Fruit fly (Drosophila melanogaster) whole organism, prepupa: Measurements from ENCODE around the gene Alg13.

Source experiments
- CG3032 ChIP-seq: fragments of 200-800 bp; optimal IDR thresholded peaks from 2 replicates; lab custom pipeline; 2019; ENCODE audit warnings: missing biosample characterization, mild to moderate bottlenecking, missing genetic modification characterization, moderate library complexity
- CG3919 ChIP-seq: fragments of 200-800 bp; sonication (Bioruptor generic); optimal IDR thresholded peaks from 3 replicates; lab custom pipeline; 2016; ENCODE audit warnings: missing biosample characterization, missing genetic modification characterization
- CG4318 ChIP-seq: fragments of 200-800 bp; sonication (Bioruptor generic); optimal IDR thresholded peaks from 3 replicates; lab custom pipeline; 2017; ENCODE audit warnings: missing biosample characterization, mild to moderate bottlenecking, missing genetic modification characterization
- CG6854 ChIP-seq: fragments of 200-800 bp; sonication (Bioruptor generic); optimal IDR thresholded peaks from 2 replicates; lab custom pipeline; 2017; ENCODE audit warnings: missing biosample characterization, mild to moderate bottlenecking, missing genetic modification characterization
- CG7368 ChIP-seq: fragments of 200-800 bp; sonication (Bioruptor generic); optimal IDR thresholded peaks from 3 replicates; lab custom pipeline; 2016; ENCODE audit warnings: missing biosample characterization, missing genetic modification characterization
- Hr38 ChIP-seq: sonication (Bioruptor generic); optimal IDR thresholded peaks from 2 replicates; lab custom pipeline; 2016; ENCODE audit warnings: missing biosample characterization, missing genetic modification characterization
- Hr4 ChIP-seq: fragments of 200-800 bp; sonication (Bioruptor generic); optimal IDR thresholded peaks from 3 replicates; lab custom pipeline; 2016; ENCODE audit warnings: missing biosample characterization, missing genetic modification characterization
- Sox14 ChIP-seq: fragments of 200-800 bp; sonication (Bioruptor generic); optimal IDR thresholded peaks from 3 replicates; lab custom pipeline; 2016; ENCODE audit warnings: missing biosample characterization, missing genetic modification characterization
- spab ChIP-seq: fragments of 200-800 bp; sonication (Bioruptor generic); optimal IDR thresholded peaks from 2 replicates; lab custom pipeline; 2017; ENCODE audit warnings: missing biosample characterization, mild to moderate bottlenecking, missing genetic modification characterization, missing genetic modification reagents
- ss ChIP-seq, 2 experiments: fragments of 200-800 bp; sonication (Bioruptor generic); optimal IDR thresholded peaks; 2 replicates in 1 of 2; 3 replicates in 1 of 2; lab custom pipeline; 2017 to 2018; ENCODE audit warnings: mild to moderate bottlenecking in 2 of 2, missing biosample characterization in 2 of 2, missing genetic modification characterization in 2 of 2, moderate library complexity in 1 of 2

- TF ChIP-seq Hr4 (GFP tag; lab: Kevin White, UChicago) (no peak), Sox14 (GFP tag; lab: Kevin White, UChicago) (no peak), CG3032 (no peak), Hr38 (GFP tag; lab: Kevin White, UChicago) (no peak), spab (no peak), CG3919 (no peak), ss (GFP tag; optimal IDR thresholded peaks at IDR 0.05; lab: Kevin White, UChicago) (no peak), CG4318 (GFP tag; lab: Kevin White, UChicago) (no peak), CG6854 (GFP tag; lab: Kevin White, UChicago) (no peak), CG7368 (GFP tag; lab: Kevin White, UChicago) (no peak)
Measured at dm6 chr3R:29138407-29138806, at the start of gene Alg13, which contains the start of gene superdeath.
